Comparison of ENCODE assay signal across 3 fruit fly cellular contexts in genomic region chr3R:16336327-16337052, dm6.
TF ChIP-seq lines count a peak whose summit lies in the region.

No protein-coding gene starts in this region.

TF ChIP-seq in whole organism, embryonic, 481 proteins besides CTCF, POLR2A, EP300 and RAD21 (continued from another document):
- TF ChIP-seq gem (tag; optimal IDR thresholded peaks at IDR 0.05; lab: Kevin White, UChicago) (peak; percentile 52), dmrt11E (tag; optimal IDR thresholded peaks at IDR 0.05; lab: Kevin White, UChicago) (peak; percentile 13), CG18262 (tag; optimal IDR thresholded peaks at IDR 0.05; lab: Kevin White, UChicago) (peak; percentile 43), CG17361 (GFP tag; IDR thresholded peaks at IDR 0.05; lab: Robert Waterston, UW) (peak; percentile 35; the same call in 1 of the 3 replicates), dmrt99B (tag; optimal IDR thresholded peaks at IDR 0.05; lab: Kevin White, UChicago) (peak; percentile 42), grn (GFP tag; optimal IDR thresholded peaks at IDR 0.05; lab: Kevin White, UChicago) (peak; percentile 85), Hr78 (GFP tag; optimal IDR thresholded peaks at IDR 0.05; lab: Kevin White, UChicago) (peak in 1 of 2 experiments; percentile 82), Sox102F (GFP tag; optimal IDR thresholded peaks at IDR 0.05; lab: Kevin White, UChicago) (peak; percentile 23), abd-A (tag; optimal IDR thresholded peaks at IDR 0.05; lab: Kevin White, UChicago) (peak; percentile 35), sens (GFP tag; lab: Kevin White, UChicago) (peak; percentile 2), CG10267 (tag; optimal IDR thresholded peaks at IDR 0.05; lab: Kevin White, UChicago) (no peak), CG6683 (GFP tag; optimal IDR thresholded peaks at IDR 0.05; lab: Kevin White, UChicago) (no peak), CG2712 (tag; optimal IDR thresholded peaks at IDR 0.05; lab: Kevin White, UChicago) (peak; percentile 23), Meics (GFP tag; optimal IDR thresholded peaks at IDR 0.05; lab: Kevin White, UChicago) (peak; percentile 2), lov (optimal IDR thresholded peaks at IDR 0.05; lab: Kevin White, UChicago) (no peak), lov (GFP tag; IDR thresholded peaks at IDR 0.05; lab: Robert Waterston, UW) (no peak), phol (tag; optimal IDR thresholded peaks at IDR 0.05; lab: Kevin White, UChicago) (peak; percentile 29), CG10979 (tag; optimal IDR thresholded peaks at IDR 0.05; lab: Kevin White, UChicago) (peak; percentile 15), wdn (GFP tag; IDR thresholded peaks at IDR 0.05; lab: Robert Waterston, UW) (0 out of 2 replicates have a peak, but pooled peaks have one; percentile 12), D19A (tag; optimal IDR thresholded peaks at IDR 0.05; lab: Kevin White, UChicago) (peak; percentile 96), Kr (GFP tag; optimal IDR thresholded peaks at IDR 0.05; lab: Kevin White, UChicago) (peak; percentile 98), CG1529 (GFP tag; optimal IDR thresholded peaks at IDR 0.05; lab: Kevin White, UChicago) (peak; percentile 22), CG7556 (GFP tag; optimal IDR thresholded peaks at IDR 0.05; lab: Kevin White, UChicago) (peak; percentile 25), CG12391 (tag; optimal IDR thresholded peaks at IDR 0.05; lab: Kevin White, UChicago) (peak; percentile 38), tna (GFP tag; IDR thresholded peaks at IDR 0.05; lab: Robert Waterston, UW; ENCODE audit: partially characterized antibody) (0 out of 2 replicates have a peak, but pooled peaks have one; percentile 12), nmo (GFP tag; optimal IDR thresholded peaks at IDR 0.05; lab: Kevin White, UChicago) (peak; percentile 20), Sox100B (GFP tag; optimal IDR thresholded peaks at IDR 0.05; lab: Kevin White, UChicago) (peak; percentile 47), zen (tag; optimal IDR thresholded peaks at IDR 0.05; lab: Kevin White, UChicago) (no peak), CoRest (tag; optimal IDR thresholded peaks at IDR 0.05; lab: Kevin White, UChicago) (peak; percentile 14), CG8388 (GFP tag; optimal IDR thresholded peaks at IDR 0.05; lab: Kevin White, UChicago) (peak; percentile 22)
TF ChIP-seq in whole organism, embryonic: peak in this region for 38.

TF ChIP-seq in whole organism, prepupa, 60 proteins besides CTCF, POLR2A, EP300 and RAD21 (continued from another document):
- TF ChIP-seq acj6 (GFP tag; optimal IDR thresholded peaks at IDR 0.05; lab: Kevin White, UChicago): peak; percentile 15
- peak; percentile 22 for TF ChIP-seq fkh (GFP tag; optimal IDR thresholded peaks at IDR 0.05; lab: Kevin White, UChicago)
- TF ChIP-seq achi (GFP tag; optimal IDR thresholded peaks at IDR 0.05; lab: Kevin White, UChicago): peak; percentile 17
- no peak for TF ChIP-seq vri (GFP tag; optimal IDR thresholded peaks at IDR 0.05; lab: Kevin White, UChicago)
- peak in 1 of 2 experiments; percentile 60 for TF ChIP-seq salr (GFP tag; optimal IDR thresholded peaks at IDR 0.05; lab: Kevin White, UChicago)
- peak; percentile 55; the same call in 2 of the 3 replicates for TF ChIP-seq CG8119 (GFP tag; IDR thresholded peaks at IDR 0.05; lab: Robert Waterston, UW)
- TF ChIP-seq Lpt (GFP tag; optimal IDR thresholded peaks at IDR 0.05; lab: Kevin White, UChicago): peak; percentile 10
- peak; percentile 71 for TF ChIP-seq CG6276 (GFP tag; optimal IDR thresholded peaks at IDR 0.05; lab: Kevin White, UChicago)
- peak; percentile 57 for TF ChIP-seq Smox (GFP tag; optimal IDR thresholded peaks at IDR 0.05; lab: Kevin White, UChicago)
- no peak for TF ChIP-seq Hr38 (GFP tag; optimal IDR thresholded peaks at IDR 0.05; lab: Kevin White, UChicago)
- TF ChIP-seq Hr4 (GFP tag; optimal IDR thresholded peaks at IDR 0.05; lab: Kevin White, UChicago): peak; percentile 83
- TF ChIP-seq dac (GFP tag; optimal IDR thresholded peaks at IDR 0.05; lab: Kevin White, UChicago): peak; percentile 77
- peak; percentile 34 for TF ChIP-seq Ets21C (GFP tag; optimal IDR thresholded peaks at IDR 0.05; lab: Kevin White, UChicago)
- no peak for TF ChIP-seq fd85E (GFP tag; optimal IDR thresholded peaks at IDR 0.05; lab: Kevin White, UChicago)
- TF ChIP-seq CG34406 (GFP tag; optimal IDR thresholded peaks at IDR 0.05; lab: Kevin White, UChicago): peak; percentile 28
- peak; percentile 80 for TF ChIP-seq svp (GFP tag; lab: Kevin White, UChicago)
- TF ChIP-seq topi (GFP tag; optimal IDR thresholded peaks at IDR 0.05; lab: Kevin White, UChicago): peak; percentile 56
- peak; percentile 51; the same call in 1 of the 2 replicates for TF ChIP-seq CG15336 (GFP tag; IDR thresholded peaks at IDR 0.05; lab: Robert Waterston, UW)
- no peak for TF ChIP-seq CG11902 (GFP tag; optimal IDR thresholded peaks at IDR 0.05; lab: Kevin White, UChicago)
- TF ChIP-seq OdsH (GFP tag; optimal IDR thresholded peaks at IDR 0.05; lab: Kevin White, UChicago): peak; percentile 64
- TF ChIP-seq CG6792 (GFP tag; optimal IDR thresholded peaks at IDR 0.05; lab: Kevin White, UChicago): peak; percentile 31
- TF ChIP-seq Met (GFP tag; optimal IDR thresholded peaks at IDR 0.05; lab: Kevin White, UChicago): peak; percentile 70
- TF ChIP-seq CG8319 (GFP tag; optimal IDR thresholded peaks at IDR 0.05; lab: Kevin White, UChicago): no peak
- no peak for TF ChIP-seq CG6854 (GFP tag; optimal IDR thresholded peaks at IDR 0.05; lab: Kevin White, UChicago)
- peak; percentile 27 for TF ChIP-seq CG11762 (GFP tag; optimal IDR thresholded peaks at IDR 0.05; lab: Kevin White, UChicago; ENCODE audit: insufficient read depth)
- no peak for TF ChIP-seq CG16779 (tag; optimal IDR thresholded peaks at IDR 0.05; lab: Kevin White, UChicago)

TF ChIP-seq in whole organism, wandering third instar larva, 38 proteins besides CTCF, POLR2A, EP300 and RAD21 (continued from another document):
- TF ChIP-seq usp (GFP tag; optimal IDR thresholded peaks at IDR 0.05; lab: Kevin White, UChicago) (no peak), brk (GFP tag; optimal IDR thresholded peaks at IDR 0.05; lab: Kevin White, UChicago) (no peak), Jra (GFP tag; optimal IDR thresholded peaks at IDR 0.05; lab: Kevin White, UChicago) (no peak)
